Fruit fly (Drosophila melanogaster) whole organism, adult: Measurements from ENCODE around the gene psidin.

Source experiments
- CG11617 ChIP-seq: fragments of 200-800 bp; sonication (Bioruptor generic); optimal IDR thresholded peaks from 2 replicates; lab custom pipeline; 2017; ENCODE audit warnings: mild to moderate bottlenecking, missing biosample characterization, missing genetic modification reagents, missing genetic modification characterization
- CG12768 ChIP-seq: fragments of 200-800 bp; sonication (Bioruptor generic); optimal IDR thresholded peaks from 2 replicates; lab custom pipeline; 2017; ENCODE audit warnings: missing biosample characterization, missing genetic modification characterization, mild to moderate bottlenecking, moderate library complexity, missing genetic modification reagents
- CG14711 ChIP-seq: fragments of 200-800 bp; sonication (Bioruptor generic); optimal IDR thresholded peaks from 2 replicates; lab custom pipeline; 2018; ENCODE audit warnings: missing biosample characterization, mild to moderate bottlenecking, missing genetic modification characterization, moderate library complexity
- CG1620 ChIP-seq: fragments of 200-800 bp; sonication (Bioruptor generic); optimal IDR thresholded peaks from 2 replicates; lab custom pipeline; 2016; ENCODE audit warnings: missing biosample characterization, missing genetic modification characterization
- CG33017 ChIP-seq: fragments of 200-800 bp; sonication (Bioruptor generic); optimal IDR thresholded peaks from 2 replicates; lab custom pipeline; 2018; ENCODE audit warnings: missing biosample characterization, mild to moderate bottlenecking, missing genetic modification characterization, moderate library complexity
- CG5204 ChIP-seq: fragments of 200-800 bp; sonication (Bioruptor generic); optimal IDR thresholded peaks from 2 replicates; lab custom pipeline; 2016; ENCODE audit warnings: missing biosample characterization, missing genetic modification characterization
- CG7045 ChIP-seq: fragments of 200-800 bp; sonication (Bioruptor generic); optimal IDR thresholded peaks from 2 replicates; lab custom pipeline; 2017; ENCODE audit warnings: missing biosample characterization, mild to moderate bottlenecking, missing genetic modification characterization
- CG7101 ChIP-seq: fragments of 200-800 bp; sonication (Bioruptor generic); optimal IDR thresholded peaks from 2 replicates; lab custom pipeline; 2018; ENCODE audit warnings: missing biosample characterization, mild to moderate bottlenecking, missing genetic modification characterization, moderate library complexity
- Clk ChIP-seq: fragments of 200-800 bp; sonication (Bioruptor generic); optimal IDR thresholded peaks from 2 replicates; lab custom pipeline; 2017; ENCODE audit warnings: missing biosample characterization, missing genetic modification characterization
- Crg-1 ChIP-seq: fragments of 200-800 bp; sonication (Bioruptor generic); optimal IDR thresholded peaks from 2 replicates; lab custom pipeline; 2016; ENCODE audit warnings: missing biosample characterization, missing genetic modification characterization
- Hr96 ChIP-seq: fragments of 200-800 bp; sonication (Bioruptor generic); optimal IDR thresholded peaks from 2 replicates; lab custom pipeline; 2016; ENCODE audit warnings: missing biosample characterization, missing genetic modification characterization
- Mnt ChIP-seq: fragments of 200-800 bp; sonication (Bioruptor generic); optimal IDR thresholded peaks from 2 replicates; lab custom pipeline; 2016; ENCODE audit warnings: missing biosample characterization, mild to moderate bottlenecking, missing genetic modification characterization
- bab1 ChIP-seq: fragments of 200-800 bp; sonication (Bioruptor generic); optimal IDR thresholded peaks from 3 replicates; lab custom pipeline; 2019; ENCODE audit warnings: missing biosample characterization, mild to moderate bottlenecking, missing genetic modification characterization, moderate library complexity
- cic ChIP-seq: fragments of 200-800 bp; sonication (Bioruptor generic); optimal IDR thresholded peaks from 2 replicates; lab custom pipeline; 2017; ENCODE audit warnings: missing biosample characterization, mild to moderate bottlenecking, missing genetic modification characterization, moderate library complexity
- cnc ChIP-seq, 2 experiments: fragments of >200 bp; optimal IDR thresholded peaks; 2 replicates each; lab custom pipeline; 2017
- kay ChIP-seq: fragments of 200-800 bp; sonication (Bioruptor generic); peaks from one replicate; lab custom pipeline; 2016; ENCODE audit warnings: missing biosample characterization, missing genetic modification characterization, borderline replicate concordance
- ovo ChIP-seq: fragments of 200-800 bp; sonication (Bioruptor generic); optimal IDR thresholded peaks from 2 replicates; lab custom pipeline; 2016; ENCODE audit warnings: missing biosample characterization, missing genetic modification characterization
- pad ChIP-seq: fragments of 200-800 bp; sonication (Bioruptor generic); optimal IDR thresholded peaks from 3 replicates; lab custom pipeline; 2017; ENCODE audit warnings: missing biosample characterization, missing genetic modification characterization, mild to moderate bottlenecking, moderate library complexity, missing genetic modification reagents
- tj ChIP-seq: fragments of 200-800 bp; sonication (Bioruptor generic); optimal IDR thresholded peaks from 3 replicates; lab custom pipeline; 2017; ENCODE audit warnings: missing biosample characterization, mild to moderate bottlenecking, missing genetic modification characterization, moderate library complexity
- toe ChIP-seq: fragments of 200-800 bp; sonication (Bioruptor generic); optimal IDR thresholded peaks from 2 replicates; lab custom pipeline; 2016; ENCODE audit warnings: missing biosample characterization, missing genetic modification characterization

Gene psidin

DNA sequence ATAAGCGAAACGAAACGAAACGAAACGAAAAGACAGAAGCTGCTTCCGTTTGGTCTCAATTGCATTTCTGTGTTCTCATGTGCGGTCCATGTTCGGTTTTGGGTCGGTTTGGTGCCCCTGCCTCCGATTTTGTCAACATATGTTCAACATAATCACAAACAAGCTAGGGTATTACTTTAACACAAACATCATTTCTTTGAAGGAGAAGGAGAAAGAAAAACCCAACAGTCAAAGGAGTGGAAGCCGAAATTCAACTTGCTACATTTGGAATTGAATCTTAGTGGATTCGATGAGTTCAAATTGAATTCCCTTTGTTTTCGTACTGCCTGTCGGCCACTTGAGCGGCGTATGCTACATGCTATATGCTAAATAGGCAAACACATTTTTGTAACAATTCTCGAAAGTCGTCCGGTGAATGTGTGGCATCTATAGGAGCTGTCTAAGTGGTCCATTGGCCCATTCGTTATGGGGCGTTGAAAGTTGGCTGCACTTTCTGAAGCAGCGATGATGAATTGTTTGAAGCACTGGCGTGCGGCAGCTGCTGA, 23.9 kb upstream of the psidin start:
- TF ChIP-seq bab1, result no peak

DNA sequence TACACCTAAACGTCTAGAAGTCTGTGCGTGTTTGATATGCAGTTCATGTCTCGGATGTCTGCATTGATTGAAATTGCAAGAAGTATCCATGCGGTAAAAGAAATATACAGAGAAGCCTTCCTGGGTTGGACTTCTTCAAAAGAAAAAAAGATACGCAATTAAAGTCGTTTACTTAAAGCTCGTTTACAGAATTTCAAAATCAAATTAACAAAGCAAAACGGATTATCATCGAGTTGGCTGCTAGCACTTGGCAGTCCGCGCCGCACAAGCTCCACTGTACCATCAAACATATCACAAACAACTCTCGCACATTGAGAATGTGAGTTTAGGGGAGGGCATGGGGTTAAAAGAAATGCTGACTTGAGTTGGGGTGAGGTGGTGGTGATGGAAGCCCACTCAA, 23.1 kb upstream of the psidin start:
- TF ChIP-seq ovo (GFP tag; lab: Kevin White, UChicago) (no peak), pad (GFP tag; lab: Kevin White, UChicago) (no peak), cnc (optimal IDR thresholded peaks at IDR 0.05; lab: Kevin White, UChicago) (no peak), kay (GFP tag; lab: Kevin White, UChicago) (no peak), CG14711 (tag; lab: Kevin White, UChicago) (no peak), CG12768 (GFP tag; lab: Kevin White, UChicago) (no peak), cic (no peak), Mnt (GFP tag; lab: Kevin White, UChicago) (no peak), CG33017 (tag; lab: Kevin White, UChicago) (no peak), toe (GFP tag; lab: Kevin White, UChicago) (no peak)

DNA sequence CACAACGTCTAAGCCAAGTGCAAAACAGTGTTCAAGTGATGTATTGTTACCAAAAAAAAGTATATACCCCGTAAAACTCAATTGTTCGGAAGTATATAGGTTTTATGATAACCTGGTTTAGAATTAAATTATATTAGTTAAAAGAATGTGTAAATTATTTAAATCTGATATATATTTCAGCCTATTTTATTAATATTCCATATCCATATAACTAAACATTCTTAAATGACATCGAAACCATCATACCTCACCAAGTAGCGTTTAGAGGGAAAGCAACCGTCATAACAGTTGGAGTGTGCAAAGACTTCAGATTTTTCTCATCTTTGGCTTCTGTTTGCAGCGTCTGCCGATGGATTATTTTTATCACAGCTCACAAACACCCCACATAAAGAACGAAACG, 22.0 kb upstream of the psidin start:
- TF ChIP-seq CG12768 (GFP tag; lab: Kevin White, UChicago) (no peak), Clk (GFP tag; lab: Kevin White, UChicago) (no peak), CG33017 (tag; lab: Kevin White, UChicago) (peak; percentile 55), CG7101 (tag; lab: Kevin White, UChicago) (peak; percentile 69), bab1 (peak; percentile 62), kay (GFP tag; lab: Kevin White, UChicago) (no peak), CG14711 (tag; lab: Kevin White, UChicago) (peak; percentile 72), CG11617 (no peak)

DNA sequence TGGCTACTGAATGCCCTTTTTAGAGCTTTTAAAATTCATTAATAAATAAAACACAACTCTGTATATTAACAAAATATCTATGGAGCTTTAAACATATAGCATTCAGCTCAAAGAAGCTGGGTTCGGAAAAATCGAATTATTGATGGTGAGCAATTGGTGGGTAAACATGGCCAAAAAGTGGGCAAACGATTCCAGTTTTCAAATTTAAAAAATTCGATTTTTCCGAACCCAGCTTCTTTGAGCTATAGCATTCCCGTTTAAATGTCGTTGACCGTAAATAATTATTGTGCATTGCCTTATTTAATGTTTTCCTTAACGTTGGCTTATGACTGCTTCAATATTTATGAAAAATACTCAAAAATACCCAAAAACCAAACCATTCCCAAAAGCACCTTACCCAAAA, 19.9 kb upstream of the psidin start:
- TF ChIP-seq kay (GFP tag; lab: Kevin White, UChicago) (no peak), Clk (GFP tag; lab: Kevin White, UChicago) (no peak), toe (GFP tag; lab: Kevin White, UChicago) (no peak), CG12768 (GFP tag; lab: Kevin White, UChicago) (no peak), CG5204 (no peak), pad (GFP tag; lab: Kevin White, UChicago) (no peak), Hr96 (no peak), Crg-1 (GFP tag; lab: Kevin White, UChicago) (no peak), CG1620 (no peak), Mnt (GFP tag; lab: Kevin White, UChicago) (no peak)

DNA sequence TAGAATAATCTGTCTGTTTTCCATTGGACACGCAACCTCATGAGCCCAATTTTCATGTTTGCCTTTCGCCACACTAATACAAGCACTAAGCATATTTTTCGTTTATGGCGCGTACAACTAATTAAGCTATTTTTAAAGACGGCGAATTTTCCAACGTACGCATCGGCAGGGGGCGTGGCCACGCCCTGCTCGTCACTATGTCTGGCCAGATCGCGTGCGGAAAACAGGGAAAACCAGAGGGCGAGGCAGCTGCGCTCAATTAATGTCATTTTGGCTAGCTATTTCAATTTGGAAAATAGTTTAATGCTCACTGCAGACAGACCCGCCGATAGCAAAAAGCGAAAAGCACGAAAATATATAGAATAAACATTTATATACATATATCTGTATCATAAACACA, 16.8 kb upstream of the psidin start:
- TF ChIP-seq Crg-1 (GFP tag; lab: Kevin White, UChicago), result no peak
- no peak for TF ChIP-seq Mnt (GFP tag; lab: Kevin White, UChicago)
- no peak for TF ChIP-seq ovo (GFP tag; lab: Kevin White, UChicago)
- TF ChIP-seq cnc (optimal IDR thresholded peaks at IDR 0.05; lab: Kevin White, UChicago), result no peak
- no peak for TF ChIP-seq CG1620
- TF ChIP-seq Hr96, result no peak
- no peak for TF ChIP-seq CG14711 (tag; lab: Kevin White, UChicago)
- TF ChIP-seq pad (GFP tag; lab: Kevin White, UChicago), result no peak
- TF ChIP-seq tj (GFP tag; lab: Kevin White, UChicago), result no peak
- TF ChIP-seq CG7101 (tag; lab: Kevin White, UChicago), result no peak
- no peak for TF ChIP-seq bab1
- TF ChIP-seq CG7045 (GFP tag; lab: Kevin White, UChicago), result no peak
- TF ChIP-seq cic, result no peak
- TF ChIP-seq Clk (GFP tag; lab: Kevin White, UChicago), result no peak
- no peak for TF ChIP-seq toe (GFP tag; lab: Kevin White, UChicago)

DNA sequence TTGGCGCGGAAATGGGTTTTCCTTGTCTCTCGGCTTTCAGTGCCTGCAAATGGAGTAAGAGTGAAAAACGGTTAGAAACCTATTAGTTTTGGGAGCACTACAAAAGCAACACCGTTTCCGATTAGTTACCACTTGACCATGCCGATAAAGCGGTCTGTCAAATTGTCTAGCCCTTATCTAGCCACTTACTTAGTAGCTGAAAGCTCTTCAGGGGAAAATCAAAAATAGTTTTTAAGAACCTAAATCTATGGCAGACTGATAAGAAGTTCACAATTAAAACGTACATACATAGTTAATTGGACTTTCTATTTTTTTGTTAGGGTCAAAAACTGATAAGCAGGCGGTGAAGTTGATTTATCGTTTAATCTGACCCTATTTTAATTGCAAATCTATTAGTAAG, 14.9 kb upstream of the psidin start:
- TF ChIP-seq CG33017 (tag; lab: Kevin White, UChicago) (no peak), Hr96 (no peak), bab1 (no peak), Clk (GFP tag; lab: Kevin White, UChicago) (no peak), CG14711 (tag; lab: Kevin White, UChicago) (no peak), toe (GFP tag; lab: Kevin White, UChicago) (no peak)

DNA sequence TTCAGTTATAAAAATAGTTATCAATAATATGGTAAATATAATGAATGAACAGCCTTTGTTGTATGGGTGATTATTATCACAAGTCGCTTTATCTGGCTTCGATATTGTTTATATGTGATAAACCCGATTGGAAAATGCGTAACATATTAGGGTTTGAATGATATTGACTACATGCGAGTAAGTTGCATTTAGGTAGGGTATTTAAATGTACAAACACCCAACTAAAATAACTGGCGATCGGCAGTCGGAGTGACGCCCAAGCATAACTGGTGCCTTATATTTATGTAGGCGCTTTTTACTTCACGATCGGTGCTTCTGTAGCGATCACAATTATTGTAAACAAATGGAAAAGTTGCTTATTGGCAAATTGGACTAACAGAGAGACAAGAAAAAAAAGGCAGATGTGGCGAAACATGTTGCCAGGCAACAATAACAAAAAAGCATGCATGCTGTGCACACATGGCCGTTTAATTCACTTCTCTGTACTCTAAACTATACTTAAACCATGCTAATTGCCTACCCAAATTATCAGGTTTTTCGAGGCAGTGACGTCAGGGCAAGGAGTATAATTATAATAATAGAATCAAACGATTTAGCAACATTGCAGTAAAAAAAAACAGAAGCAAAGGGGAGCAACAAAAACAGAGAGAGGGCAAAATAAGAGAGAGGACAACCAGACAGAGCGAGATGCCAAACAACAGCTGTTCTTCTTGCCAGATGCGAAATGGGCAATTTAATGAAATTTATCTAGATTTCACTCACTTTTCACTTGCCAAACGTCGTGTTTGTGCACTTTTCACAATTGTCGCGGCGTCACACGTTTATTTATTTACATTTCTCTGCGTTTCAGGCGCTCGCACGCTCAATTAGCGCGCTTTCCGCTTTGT, 13.9 kb upstream of the psidin start:
- TF ChIP-seq pad (GFP tag; lab: Kevin White, UChicago) (peak; percentile 57), kay (GFP tag; lab: Kevin White, UChicago) (peak; percentile 20), CG33017 (tag; lab: Kevin White, UChicago) (no peak), ovo (GFP tag; lab: Kevin White, UChicago) (no peak), CG12768 (GFP tag; lab: Kevin White, UChicago) (no peak), tj (GFP tag; lab: Kevin White, UChicago) (peak; percentile 35), bab1 (no peak)
